Fruit fly (Drosophila melanogaster) S2 (cell line): ENCODE results near the gene kairos.

Source experiments
- CG8478 ChIP-seq: fragments of >200 bp; optimal IDR thresholded peaks from 2 replicates; lab custom pipeline; 2018
- CTCF ChIP-seq, 2 experiments: fragments of >200 bp; optimal IDR thresholded peaks; 2 replicates each; lab custom pipeline; 2018

dm6 chrX:18303580-18304305 lies 52.2 kb downstream of the kairos start:
- TF ChIP-seq CTCF (optimal IDR thresholded peaks at IDR 0.05; lab: Kevin White, UChicago) = no peak
- TF ChIP-seq CG8478 (lab: Kevin White, UChicago) = no peak
